Fruit fly (Drosophila melanogaster): ENCODE data around the gene CG32188.

Gene CG32188

dm6 chr3L:17797494-17797893 is 35.9 kb downstream of the CG32188 start, which contains the start of gene CG42816:
CG42816 (minus strand) TSS chr3L:17797594.
- TF ChIP-seq CG8119 (GFP tag; IDR thresholded peaks at IDR 0.05) (no peak), achi (GFP tag; optimal IDR thresholded peaks at IDR 0.05) (no peak), Hr38 (GFP tag; optimal IDR thresholded peaks at IDR 0.05) (no peak), spab (GFP tag; optimal IDR thresholded peaks at IDR 0.05) (no peak), Sox15 (GFP tag; optimal IDR thresholded peaks at IDR 0.05) (no peak), pdm3 (GFP tag; optimal IDR thresholded peaks at IDR 0.05) (no peak), CG10631 (GFP tag; optimal IDR thresholded peaks at IDR 0.05) (no peak), fd85E (GFP tag; optimal IDR thresholded peaks at IDR 0.05) (no peak), Hr39 (GFP tag; optimal IDR thresholded peaks at IDR 0.05) (no peak), fkh (GFP tag; optimal IDR thresholded peaks at IDR 0.05) (no peak), svp (GFP tag) (no peak), CG3919 (GFP tag; optimal IDR thresholded peaks at IDR 0.05) (no peak), CG6163 (GFP tag; IDR thresholded peaks at IDR 0.05) (no peak), eg (GFP tag; IDR thresholded peaks at IDR 0.05) (no peak), CG9139 (GFP tag; optimal IDR thresholded peaks at IDR 0.05) (no peak)

- TF ChIP-seq CG1621 (tag; optimal IDR thresholded peaks at IDR 0.05) (no peak), fkh (GFP tag; optimal IDR thresholded peaks at IDR 0.05) (peak; percentile 72)
These were observed 41.9 kb downstream of the CG32188 start for dm6 chr3L:17791495-17791894.

- TF ChIP-seq CG11902 (GFP tag; optimal IDR thresholded peaks at IDR 0.05) (no peak), cyc (GFP tag; optimal IDR thresholded peaks at IDR 0.05) (no peak), acj6 (GFP tag; optimal IDR thresholded peaks at IDR 0.05) (no peak), CG6808 (GFP tag; optimal IDR thresholded peaks at IDR 0.05) (no peak), CG1621 (tag; optimal IDR thresholded peaks at IDR 0.05) (no peak), pdm3 (GFP tag; optimal IDR thresholded peaks at IDR 0.05) (no peak), CG3032 (tag; optimal IDR thresholded peaks at IDR 0.05) (no peak), CG34406 (GFP tag; optimal IDR thresholded peaks at IDR 0.05) (no peak)
These were observed 42.1 kb downstream of the CG32188 start, which contains the start of gene CG42815 for dm6 chr3L:17791467-17791494. CG42815 (minus strand) TSS chr3L:17791486.

- TF ChIP-seq fkh (GFP tag; optimal IDR thresholded peaks at IDR 0.05) (no peak), eg (GFP tag; IDR thresholded peaks at IDR 0.05) (no peak), esn (GFP tag; optimal IDR thresholded peaks at IDR 0.05) (no peak), cyc (GFP tag; optimal IDR thresholded peaks at IDR 0.05) (no peak), CG7368 (GFP tag; optimal IDR thresholded peaks at IDR 0.05) (no peak), achi (GFP tag; optimal IDR thresholded peaks at IDR 0.05) (no peak), Sox15 (GFP tag; optimal IDR thresholded peaks at IDR 0.05) (no peak), lz (GFP tag; optimal IDR thresholded peaks at IDR 0.05) (no peak), CG11294 (GFP tag; IDR thresholded peaks at IDR 0.05) (no peak), CG10669 (GFP tag; optimal IDR thresholded peaks at IDR 0.05) (no peak), CG31627 (GFP tag; optimal IDR thresholded peaks at IDR 0.05) (no peak)
These were observed 42.4 kb downstream of the CG32188 start for dm6 chr3L:17791067-17791466.
